Worm (Caenorhabditis elegans): ENCODE measurements around the gene aptf-1.

aptf-1 gene

DNA sequence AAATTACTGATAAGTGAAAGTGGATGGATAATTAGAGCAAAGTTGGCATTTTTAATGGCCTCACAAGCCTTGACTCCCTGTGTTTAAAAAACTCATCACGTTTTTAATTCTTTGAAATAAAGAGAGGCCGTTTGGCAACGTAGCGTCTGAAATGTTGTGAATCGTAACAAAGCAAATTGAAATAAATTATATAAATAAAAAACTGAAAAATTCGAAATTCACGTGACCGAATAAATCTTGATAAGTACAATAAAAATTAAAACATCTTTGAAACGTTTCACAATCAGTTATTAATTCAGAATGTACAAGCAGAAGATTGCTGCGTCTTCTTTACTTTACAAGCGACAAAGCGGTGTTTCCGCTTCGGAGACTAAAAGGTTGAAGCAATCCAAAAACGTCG is 32.0 kb upstream of the aptf-1 start, which contains the start of gene K03H9.3:
Gene K03H9.3, plus strand, starts transcription at position 301 of the 400 bp plus-strand sequence.
- TF ChIP-seq ets-7 (tag; optimal IDR thresholded peaks at IDR 0.05) (no peak), hmg-4 (GFP tag; optimal IDR thresholded peaks at IDR 0.05) (no peak), hmbx-1 (tag; optimal IDR thresholded peaks at IDR 0.05) (no peak), scrt-1 (GFP tag; IDR thresholded peaks at IDR 0.05) (no peak), tra-4 (tag; optimal IDR thresholded peaks at IDR 0.05) (no peak), aly-1 (tag; optimal IDR thresholded peaks at IDR 0.05) (no peak), hnd-1 (tag; optimal IDR thresholded peaks at IDR 0.05) (no peak), flt-1 (GFP tag; IDR thresholded peaks at IDR 0.05) (no peak), tbx-37 (GFP tag; conservative IDR thresholded peaks at IDR 0.05) (no peak), ceh-36 (tag; optimal IDR thresholded peaks at IDR 0.05) (no peak), B0310.2 (tag; optimal IDR thresholded peaks at IDR 0.05) (no peak)

DNA sequence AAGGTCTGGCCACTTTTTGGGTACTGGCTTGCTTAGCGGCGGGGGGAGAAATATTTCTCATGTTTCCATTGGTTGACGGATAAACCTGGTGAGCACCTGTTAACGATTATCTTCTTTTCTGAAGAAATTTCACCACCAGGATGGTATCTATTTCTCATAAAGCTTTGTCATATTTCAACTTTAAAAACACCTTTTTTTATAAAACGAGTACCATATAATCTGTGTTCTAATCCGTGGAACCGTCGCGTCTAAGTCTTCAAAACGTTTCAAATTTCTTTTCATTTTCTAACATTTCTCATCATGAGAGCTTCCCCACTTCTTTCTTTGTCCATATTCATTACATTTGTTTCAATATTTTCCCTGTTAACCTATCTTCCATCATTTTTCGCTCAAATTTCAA is 28.8 kb upstream of the aptf-1 start, which contains the start of gene col-75:
Gene col-75, plus strand, starts transcription at position 301 of the 400 bp plus-strand sequence.
- TF ChIP-seq hmbx-1 (tag; optimal IDR thresholded peaks at IDR 0.05) (no peak), B0310.2 (tag; optimal IDR thresholded peaks at IDR 0.05) (no peak), pes-1 (GFP tag; IDR thresholded peaks at IDR 0.05) (no peak), tbx-11 (GFP tag; IDR thresholded peaks at IDR 0.05) (no peak), hnd-1 (tag; optimal IDR thresholded peaks at IDR 0.05) (no peak), ets-7 (tag; optimal IDR thresholded peaks at IDR 0.05) (no peak), flt-1 (GFP tag; IDR thresholded peaks at IDR 0.05) (no peak), hmg-4 (GFP tag; optimal IDR thresholded peaks at IDR 0.05) (no peak), F13C5.2 (tag; optimal IDR thresholded peaks at IDR 0.05) (no peak), sea-1 (GFP tag; conservative IDR thresholded peaks at IDR 0.05) (no peak), tra-4 (tag; optimal IDR thresholded peaks at IDR 0.05) (no peak)

DNA sequence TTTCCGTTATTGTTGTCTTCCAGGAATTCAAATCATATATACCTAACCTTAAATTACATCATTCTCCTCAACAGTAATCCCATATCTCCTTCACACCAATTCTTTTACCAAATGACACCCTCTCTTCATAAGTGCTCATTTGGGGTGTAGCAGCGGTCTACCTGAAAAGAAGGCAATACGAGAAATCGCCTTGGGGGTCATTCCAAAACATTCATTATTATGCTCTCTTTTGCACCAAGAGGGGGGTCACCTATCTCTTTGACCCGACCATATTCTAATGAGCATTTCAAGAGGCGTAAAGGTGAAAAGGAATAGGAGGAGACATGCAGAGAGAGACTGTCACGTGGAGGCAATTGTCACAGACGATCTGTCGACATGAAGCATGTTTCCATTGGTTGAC is 17.9 kb upstream of the aptf-1 start:
- TF ChIP-seq F13C5.2 (tag; optimal IDR thresholded peaks at IDR 0.05), result no peak
- TF ChIP-seq tbx-37 (GFP tag; conservative IDR thresholded peaks at IDR 0.05), result no peak
- no peak for TF ChIP-seq ets-7 (tag; optimal IDR thresholded peaks at IDR 0.05)

DNA sequence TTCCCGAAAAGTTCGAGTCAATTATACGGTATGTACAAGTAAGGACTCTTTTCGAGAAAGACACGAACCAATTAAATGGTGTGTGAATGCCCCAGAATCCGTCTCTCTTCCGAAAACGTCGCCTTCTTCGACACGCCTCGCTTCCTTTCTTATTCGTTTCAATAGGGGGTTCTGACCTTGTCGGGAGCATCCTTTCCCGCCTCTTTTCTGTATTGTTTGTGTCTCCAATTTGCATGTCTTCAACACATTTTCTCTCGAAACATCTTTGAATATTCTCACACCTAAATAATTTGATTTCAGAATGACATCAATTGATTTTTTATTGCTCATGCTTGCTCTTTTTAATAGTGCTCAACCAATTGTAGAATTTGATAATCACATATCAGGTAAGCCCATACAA is 13.6 kb upstream of the aptf-1 start, which contains the start of gene cutl-16:
Gene cutl-16, plus strand, starts transcription at position 301 of the 400 bp plus-strand sequence.
- TF ChIP-seq ets-7 (tag; optimal IDR thresholded peaks at IDR 0.05), result no peak
- TF ChIP-seq scrt-1 (GFP tag; IDR thresholded peaks at IDR 0.05), result no peak
- TF ChIP-seq pes-1 (GFP tag; IDR thresholded peaks at IDR 0.05), result no peak
- no peak for TF ChIP-seq tbx-37 (GFP tag; conservative IDR thresholded peaks at IDR 0.05)
- TF ChIP-seq ceh-13 (GFP tag; optimal IDR thresholded peaks at IDR 0.05), result no peak
- no peak for TF ChIP-seq aly-1 (tag; optimal IDR thresholded peaks at IDR 0.05)
- no peak for TF ChIP-seq F13C5.2 (tag; optimal IDR thresholded peaks at IDR 0.05)
- no peak for TF ChIP-seq tbx-11 (GFP tag; IDR thresholded peaks at IDR 0.05)

DNA sequence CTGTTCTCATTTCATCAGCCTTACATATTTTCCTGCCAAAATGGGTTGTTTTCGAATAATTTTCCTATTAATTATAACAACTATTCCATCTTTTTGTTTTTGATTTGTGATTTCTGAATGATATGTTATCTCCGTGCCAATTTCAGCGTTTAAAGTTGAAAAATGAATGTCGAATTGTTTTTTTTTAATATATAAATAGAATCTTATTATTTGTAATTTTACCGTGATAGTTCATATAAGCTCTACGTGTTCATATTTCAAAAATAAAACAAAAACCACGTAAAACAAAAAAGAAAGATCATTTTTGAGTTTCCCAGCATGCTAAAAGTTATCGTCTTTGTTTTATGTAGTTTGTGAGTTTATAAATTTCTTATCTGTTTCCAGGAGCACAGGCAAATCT is 11.1 kb upstream of the aptf-1 start, which contains the start of gene K06A1.2:
Gene K06A1.2, plus strand, starts transcription at position 301 of the 400 bp plus-strand sequence.
- no peak for TF ChIP-seq sea-1 (GFP tag; conservative IDR thresholded peaks at IDR 0.05)
- no peak for TF ChIP-seq scrt-1 (GFP tag; IDR thresholded peaks at IDR 0.05)
- no peak for TF ChIP-seq aly-1 (tag; optimal IDR thresholded peaks at IDR 0.05)
- no peak for TF ChIP-seq hmg-4 (GFP tag; optimal IDR thresholded peaks at IDR 0.05)
- no peak for TF ChIP-seq hnd-1 (tag; optimal IDR thresholded peaks at IDR 0.05)
- TF ChIP-seq hmbx-1 (tag; optimal IDR thresholded peaks at IDR 0.05), result no peak
- no peak for TF ChIP-seq tra-4 (tag; optimal IDR thresholded peaks at IDR 0.05)
- no peak for TF ChIP-seq B0310.2 (tag; optimal IDR thresholded peaks at IDR 0.05)
- no peak for TF ChIP-seq tbx-37 (GFP tag; conservative IDR thresholded peaks at IDR 0.05)

DNA sequence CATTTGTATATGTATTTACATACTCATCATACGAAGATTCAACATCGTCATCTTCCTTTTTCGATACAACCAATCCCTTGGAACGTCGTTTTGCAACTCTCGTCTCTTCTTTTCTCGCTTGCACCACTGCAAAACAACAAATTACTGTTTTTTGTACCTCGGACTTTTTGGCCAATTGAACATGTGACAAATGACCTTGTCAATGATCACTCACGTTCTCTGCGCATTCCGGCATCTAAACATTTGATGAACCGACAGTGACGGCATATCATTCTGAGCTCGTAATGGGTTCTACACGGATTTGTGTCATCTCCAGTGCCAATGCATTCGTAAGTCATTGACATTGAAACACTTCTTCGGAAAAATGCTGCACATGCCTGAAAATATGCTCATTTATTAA is 6.6 kb upstream of the aptf-1 start:
- TF ChIP-seq ama-1 (optimal IDR thresholded peaks at IDR 0.05) (no peak), sea-1 (GFP tag; conservative IDR thresholded peaks at IDR 0.05) (no peak), pes-1 (GFP tag; IDR thresholded peaks at IDR 0.05) (no peak)

DNA sequence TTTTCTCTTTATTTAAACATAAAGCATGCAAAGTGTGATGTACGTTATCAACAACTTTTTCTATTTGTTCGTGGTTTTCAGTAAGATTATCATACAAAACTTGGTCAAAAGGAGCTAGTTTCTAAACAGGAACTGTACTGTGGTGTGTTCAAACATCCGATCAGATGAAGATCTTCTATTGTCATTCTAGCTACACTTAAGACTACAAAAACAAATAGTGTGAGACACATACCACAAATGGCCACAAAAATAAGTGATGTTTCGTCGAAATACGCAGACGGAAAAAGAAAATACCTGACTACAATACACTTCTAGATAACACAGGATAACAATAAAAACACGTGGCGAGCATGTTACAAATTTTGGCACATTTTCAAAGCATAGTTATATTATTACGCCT is 6.1 kb upstream of the aptf-1 start:
- TF ChIP-seq sea-1 (GFP tag; conservative IDR thresholded peaks at IDR 0.05), result no peak

DNA sequence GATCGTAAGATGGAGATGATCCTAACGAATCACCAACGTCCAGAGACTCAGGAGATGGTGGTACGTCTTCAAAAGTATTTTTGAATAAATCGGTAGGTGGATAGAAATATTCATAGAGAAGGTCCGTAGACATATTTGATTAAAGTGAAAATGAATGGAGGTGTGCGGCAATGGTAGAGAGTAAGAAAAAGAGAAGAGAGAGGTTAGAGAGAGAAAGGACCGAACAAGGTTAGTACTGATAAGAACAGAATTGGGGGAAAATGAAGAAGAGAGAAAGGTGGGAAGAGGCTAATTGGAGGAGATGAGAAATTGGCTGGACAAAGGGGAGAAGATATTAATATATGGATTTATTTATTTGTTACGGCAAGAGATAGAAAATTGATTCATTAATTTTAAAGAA is 5.1 kb upstream of the aptf-1 start, which contains the start of gene nhr-22:
Gene nhr-22, minus strand, starts transcription at position 137 of the 400 bp plus-strand sequence.
- TF ChIP-seq tbx-37 (GFP tag; conservative IDR thresholded peaks at IDR 0.05), result no peak
- no peak for TF ChIP-seq tra-4 (tag; optimal IDR thresholded peaks at IDR 0.05)
- no peak for TF ChIP-seq ceh-13 (GFP tag; optimal IDR thresholded peaks at IDR 0.05)
- TF ChIP-seq flt-1 (GFP tag; IDR thresholded peaks at IDR 0.05), result no peak
- TF ChIP-seq hmg-4 (GFP tag; optimal IDR thresholded peaks at IDR 0.05), result no peak
- TF ChIP-seq ceh-36 (tag; optimal IDR thresholded peaks at IDR 0.05), result no peak
- TF ChIP-seq scrt-1 (GFP tag; IDR thresholded peaks at IDR 0.05), result no peak
- TF ChIP-seq aly-1 (tag; optimal IDR thresholded peaks at IDR 0.05), result no peak
- no peak for TF ChIP-seq hnd-1 (tag; optimal IDR thresholded peaks at IDR 0.05)
- no peak for TF ChIP-seq ama-1 (optimal IDR thresholded peaks at IDR 0.05)
- TF ChIP-seq pes-1 (GFP tag; IDR thresholded peaks at IDR 0.05), result no peak
- no peak for TF ChIP-seq hmbx-1 (tag; optimal IDR thresholded peaks at IDR 0.05)
- no peak for TF ChIP-seq tbx-11 (GFP tag; IDR thresholded peaks at IDR 0.05)
- no peak for TF ChIP-seq F13C5.2 (tag; optimal IDR thresholded peaks at IDR 0.05)
- TF ChIP-seq ets-7 (tag; optimal IDR thresholded peaks at IDR 0.05), result no peak
- TF ChIP-seq sea-1 (GFP tag; conservative IDR thresholded peaks at IDR 0.05), result no peak
- TF ChIP-seq B0310.2 (tag; optimal IDR thresholded peaks at IDR 0.05), result no peak

DNA sequence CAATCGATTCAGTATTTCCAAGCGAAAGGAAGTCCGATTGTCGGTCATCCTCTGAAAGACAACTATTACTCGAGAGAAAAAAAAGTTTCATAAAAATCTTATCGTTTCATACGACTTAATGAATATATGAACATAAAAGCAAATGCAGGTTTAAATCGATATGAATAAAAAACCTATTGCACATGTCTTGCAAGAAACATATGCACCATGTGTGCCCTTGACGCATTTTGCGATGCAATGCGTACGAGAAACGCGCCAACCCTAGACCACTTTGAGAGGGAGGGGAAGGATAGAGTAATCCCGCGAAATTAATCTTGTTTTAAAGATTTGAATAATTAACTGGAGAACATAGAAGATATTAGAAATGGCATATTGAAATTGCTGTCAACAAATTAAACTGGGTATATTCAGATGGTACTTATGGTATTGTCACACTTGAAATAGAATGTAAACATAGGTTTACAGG is 1.4 kb upstream of the aptf-1 start, which contains the start of gene atg-16.2:
Gene atg-16.2, minus strand, starts transcription at position 51 of the 466 bp plus-strand sequence.
- no peak for TF ChIP-seq hmbx-1 (tag; optimal IDR thresholded peaks at IDR 0.05)
- TF ChIP-seq ets-7 (tag; optimal IDR thresholded peaks at IDR 0.05), result no peak
- peak; percentile 11 for TF ChIP-seq ceh-36 (tag; optimal IDR thresholded peaks at IDR 0.05)

Measured in whole organism, early embryonic.